Worm (Caenorhabditis elegans): ENCODE results near the gene mtre-1.

ce11 chrII:8074058-8074457 is 23.7 kb upstream of the mtre-1 start:
- TF ChIP-seq flt-1 (GFP tag; IDR thresholded peaks at IDR 0.05) (no peak), ama-1 (optimal IDR thresholded peaks at IDR 0.05) (no peak), hnd-1 (tag; optimal IDR thresholded peaks at IDR 0.05) (no peak), B0310.2 (tag; optimal IDR thresholded peaks at IDR 0.05) (no peak)

Measured in whole organism, early embryonic.